Fruit fly (Drosophila melanogaster) Kc167 (cell line): ENCODE measurements around the gene CG3713.

Experiments
- Sin3A ChIP-seq: fragments of >200 bp; optimal IDR thresholded peaks from 2 replicates; lab custom pipeline; 2018; ENCODE audit warnings: missing external identifiers
- h ChIP-seq: fragments of >200 bp; optimal IDR thresholded peaks from 3 replicates; lab custom pipeline; 2018; ENCODE audit warnings: missing external identifiers
- insv ChIP-seq: fragments of >200 bp; optimal IDR thresholded peaks from 3 replicates; lab custom pipeline; 2018; ENCODE audit warnings: missing external identifiers
- psq ChIP-seq: fragments of >200 bp; optimal IDR thresholded peaks from 2 replicates; lab custom pipeline; 2017; ENCODE audit warnings: missing external identifiers
- ttk ChIP-seq: sonication (Bioruptor generic); optimal IDR thresholded peaks from 2 replicates; lab custom pipeline; 2017; ENCODE audit warnings: missing external identifiers

DNA sequence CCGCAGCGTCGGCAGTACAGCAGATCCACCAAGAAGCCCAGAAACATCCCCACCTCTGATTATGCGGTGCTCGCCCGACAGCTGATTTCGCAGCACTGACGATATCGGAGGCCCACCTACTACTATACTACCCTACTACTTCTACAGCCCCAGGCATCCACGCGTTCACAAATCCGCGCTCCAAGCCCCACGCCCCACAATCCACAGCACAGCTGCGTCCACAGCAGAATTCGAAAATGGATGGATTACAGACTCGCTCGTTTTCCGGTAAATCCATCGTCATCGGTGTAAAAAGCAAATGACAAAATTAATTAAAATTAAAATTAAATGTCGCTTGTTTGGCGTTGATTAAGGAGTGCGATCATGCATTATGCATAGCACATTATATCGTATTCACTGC, at the start of gene CG3713:
- TF ChIP-seq h (lab: Kevin White, UChicago) = no peak
- no peak for TF ChIP-seq Sin3A (lab: Kevin White, UChicago)
- TF ChIP-seq psq (lab: Kevin White, UChicago) = no peak
- TF ChIP-seq insv (lab: Kevin White, UChicago) = no peak
- no peak for TF ChIP-seq ttk
